Worm (Caenorhabditis elegans) whole organism, L4 larva: ENCODE results near the gene spp-16.

Experiments
- ZK546.5 ChIP-seq, 2 experiments: sonication (generic microtip); optimal IDR thresholded peaks; 2 replicates each; lab custom pipeline; 2017; ENCODE audit warnings: missing biosample characterization in 2 of 2, missing genetic modification characterization in 2 of 2
- fos-1 ChIP-seq: fragments of 150-350 bp; optimal IDR thresholded peaks from 2 replicates; lab custom pipeline; 2014; ENCODE audit warnings: missing biosample characterization, missing genetic modification characterization
- hlh-30 ChIP-seq: sonication (generic microtip); optimal IDR thresholded peaks from 2 replicates; lab custom pipeline; 2017; ENCODE audit warnings: antibody characterized with exemption, mild to moderate bottlenecking, missing genetic modification characterization, missing compliant biosample characterization; ENCODE audit not compliant: insufficient read depth
- jun-1 ChIP-seq: fragments of 150-350 bp; optimal IDR thresholded peaks from 2 replicates; lab custom pipeline; 2014; ENCODE audit warnings: missing biosample characterization, missing genetic modification reagents, missing genetic modification characterization
- nhr-10 ChIP-seq: fragments of 150-350 bp; optimal IDR thresholded peaks from 2 replicates; lab custom pipeline; 2014; ENCODE audit warnings: missing biosample characterization, missing genetic modification characterization
- nhr-237 ChIP-seq: sonication (generic microtip); optimal IDR thresholded peaks from 2 replicates; lab custom pipeline; 2017; ENCODE audit warnings: missing biosample characterization, missing genetic modification characterization
- zip-11 ChIP-seq: fragments of 200-800 bp; sonication (Bioruptor generic); IDR thresholded peaks from 2 replicates; pipeline ENCODE4 v1.3.6; 2022; ENCODE audit warnings: missing genetic modification characterization, missing compliant biosample characterization

- TF ChIP-seq ZK546.5 (tag; optimal IDR thresholded peaks at IDR 0.05; lab: Kevin White, UChicago) (no peak), nhr-10 (tag; lab: Kevin White, UChicago) (no peak), hlh-30 (tag; lab: Kevin White, UChicago) (peak; percentile 80), fos-1 (no peak), jun-1 (tag; lab: Kevin White, UChicago) (no peak), zip-11 (GFP tag; lab: Robert Waterston, UW) (no peak), nhr-237 (tag; lab: Kevin White, UChicago) (no peak)
Observed at ce11 chrV:10939990-10940570, 39.0 kb upstream of the spp-16 start.
